Fruit fly (Drosophila melanogaster) whole organism, embryonic: ENCODE results near the gene GXIVsPLA2.
A peak's percentile ranks its signal among the peaks of the same experiment; 100 is the strongest.

Source experiments
- Awh ChIP-seq: fragments of 200-800 bp; sonication (Bioruptor generic); IDR thresholded peaks from 2 replicates; pipeline ENCODE4, ENCODE4 v1.3.6; 2022; ENCODE audit warnings: missing biosample characterization, missing genetic modification characterization
- CG10209 ChIP-seq: fragments of 200-800 bp; sonication (Bioruptor generic); optimal IDR thresholded peaks from 3 replicates; lab custom pipeline; 2017; ENCODE audit warnings: missing biosample characterization, mild to moderate bottlenecking, missing genetic modification characterization, missing genetic modification reagents
- CG10321 ChIP-seq: fragments of 200-800 bp; sonication (Bioruptor generic); IDR thresholded peaks from 2 replicates; pipeline ENCODE4 v1.3.6; 2022; ENCODE audit warnings: missing biosample characterization, missing genetic modification characterization
- CG11247 ChIP-seq: fragments of 200-800 bp; sonication (Bioruptor generic); IDR thresholded peaks from 2 replicates; pipeline ENCODE4 v1.3.6; 2022; ENCODE audit warnings: missing biosample characterization, missing genetic modification characterization
- CG12219 ChIP-seq: fragments of 200-800 bp; sonication (Bioruptor generic); optimal IDR thresholded peaks from 3 replicates; lab custom pipeline; 2018; ENCODE audit warnings: missing biosample characterization, mild to moderate bottlenecking, missing genetic modification characterization
- CG12391 ChIP-seq: fragments of 200-800 bp; sonication (Bioruptor generic); optimal IDR thresholded peaks from 3 replicates; lab custom pipeline; 2018; ENCODE audit warnings: missing biosample characterization, mild to moderate bottlenecking, missing genetic modification characterization, moderate library complexity
- CG1529 ChIP-seq: fragments of 200-800 bp; sonication (Bioruptor generic); optimal IDR thresholded peaks from 3 replicates; lab custom pipeline; 2018; ENCODE audit warnings: missing biosample characterization, missing genetic modification characterization
- CG16779 ChIP-seq: fragments of 200-800 bp; sonication (Bioruptor generic); IDR thresholded peaks from 2 replicates; pipeline ENCODE4 v1.3.6; 2022; ENCODE audit warnings: missing biosample characterization, missing genetic modification characterization
- CG17186 ChIP-seq: fragments of 200-800 bp; sonication (Bioruptor generic); optimal IDR thresholded peaks from 3 replicates; lab custom pipeline; 2017; ENCODE audit warnings: missing biosample characterization, missing genetic modification reagents, missing genetic modification characterization
- CG17359 ChIP-seq: fragments of 200-800 bp; sonication (Bioruptor generic); optimal IDR thresholded peaks from 3 replicates; lab custom pipeline; 2018; ENCODE audit warnings: missing biosample characterization, mild to moderate bottlenecking, missing genetic modification characterization, moderate library complexity
- CG17361 ChIP-seq: fragments of 200-800 bp; sonication (Bioruptor generic); IDR thresholded peaks from 3 replicates; pipeline ENCODE4 v1.3.6; 2022; ENCODE audit warnings: missing biosample characterization, missing genetic modification characterization
- CG17612 ChIP-seq: fragments of 200-800 bp; sonication (Bioruptor generic); IDR thresholded peaks from 2 replicates; pipeline ENCODE4 v1.3.6; 2022; ENCODE audit warnings: missing biosample characterization, missing genetic modification characterization
- CG18619 ChIP-seq: fragments of 200-800 bp; sonication (Bioruptor generic); optimal IDR thresholded peaks from 3 replicates; lab custom pipeline; 2017; ENCODE audit warnings: missing biosample characterization, mild to moderate bottlenecking, missing genetic modification characterization
- CG32532 ChIP-seq: fragments of 200-800 bp; sonication (Bioruptor generic); IDR thresholded peaks from 2 replicates; pipeline ENCODE4 v1.3.6; 2022; ENCODE audit warnings: missing biosample characterization, missing genetic modification characterization
- CG3407 ChIP-seq: fragments of 200-800 bp; sonication (Bioruptor generic); optimal IDR thresholded peaks from 2 replicates; lab custom pipeline; 2018; ENCODE audit warnings: missing biosample characterization, mild to moderate bottlenecking, missing genetic modification characterization
- CG6654 ChIP-seq: fragments of 200-800 bp; sonication (Bioruptor generic); optimal IDR thresholded peaks from 2 replicates; lab custom pipeline; 2017; ENCODE audit warnings: missing biosample characterization, mild to moderate bottlenecking, missing genetic modification characterization
- CG6813 ChIP-seq: fragments of 200-800 bp; sonication (Bioruptor generic); optimal IDR thresholded peaks from 2 replicates; lab custom pipeline; 2017; ENCODE audit warnings: missing biosample characterization, missing genetic modification characterization, mild to moderate bottlenecking, moderate library complexity, missing genetic modification reagents
- CG7839 ChIP-seq: fragments of 200-800 bp; sonication (Bioruptor generic); optimal IDR thresholded peaks from 3 replicates; lab custom pipeline; 2018; ENCODE audit warnings: missing biosample characterization, mild to moderate bottlenecking, missing genetic modification characterization, moderate library complexity
- CG7987 ChIP-seq: fragments of 200-800 bp; sonication (Bioruptor generic); optimal IDR thresholded peaks from 2 replicates; lab custom pipeline; 2018; ENCODE audit warnings: missing biosample characterization, mild to moderate bottlenecking, missing genetic modification characterization, moderate library complexity
- CG9876 ChIP-seq: fragments of 200-800 bp; sonication (Bioruptor generic); optimal IDR thresholded peaks from 2 replicates; lab custom pipeline; 2016; ENCODE audit warnings: missing biosample characterization, missing genetic modification characterization
- Fer3 ChIP-seq: fragments of 200-800 bp; sonication (Bioruptor generic); optimal IDR thresholded peaks from 2 replicates; lab custom pipeline; 2018; ENCODE audit warnings: missing biosample characterization, mild to moderate bottlenecking, missing genetic modification characterization, moderate library complexity
- Hand ChIP-seq: fragments of 200-800 bp; sonication (Bioruptor generic); optimal IDR thresholded peaks from 2 replicates; lab custom pipeline; 2017; ENCODE audit warnings: mild to moderate bottlenecking, missing biosample characterization, missing genetic modification reagents, missing genetic modification characterization
- Hsf ChIP-seq: fragments of 200-800 bp; sonication (Bioruptor generic); optimal IDR thresholded peaks from 3 replicates; lab custom pipeline; 2016; ENCODE audit warnings: missing biosample characterization, missing genetic modification characterization
- MTF-1 ChIP-seq: fragments of 200-800 bp; sonication (Bioruptor generic); optimal IDR thresholded peaks from 2 replicates; lab custom pipeline; 2018; ENCODE audit warnings: missing biosample characterization, mild to moderate bottlenecking, missing genetic modification characterization, borderline replicate concordance
- Meics ChIP-seq: fragments of 200-800 bp; sonication (Bioruptor generic); optimal IDR thresholded peaks from 2 replicates; lab custom pipeline; 2017; ENCODE audit warnings: missing biosample characterization, mild to moderate bottlenecking, missing genetic modification characterization
- NC2α ChIP-seq: fragments of 200-800 bp; sonication (Bioruptor generic); optimal IDR thresholded peaks from 2 replicates; lab custom pipeline; 2016; ENCODE audit warnings: missing biosample characterization, missing genetic modification characterization
- NK7.1 ChIP-seq: fragments of 200-800 bp; sonication (Bioruptor generic); optimal IDR thresholded peaks from 3 replicates; lab custom pipeline; 2016; ENCODE audit warnings: missing biosample characterization, missing genetic modification characterization
- Sin3A ChIP-seq: fragments of >200 bp; optimal IDR thresholded peaks from 2 replicates; lab custom pipeline; 2018
- Sox100B ChIP-seq: fragments of 200-800 bp; sonication (Bioruptor generic); optimal IDR thresholded peaks from 3 replicates; lab custom pipeline; 2018; ENCODE audit warnings: missing biosample characterization, mild to moderate bottlenecking, missing genetic modification characterization
- Spps ChIP-seq: fragments of 200-800 bp; sonication (Bioruptor generic); optimal IDR thresholded peaks from 2 replicates; lab custom pipeline; 2018; ENCODE audit warnings: missing biosample characterization, mild to moderate bottlenecking, missing genetic modification characterization
- amos ChIP-seq: fragments of 200-800 bp; sonication (Bioruptor generic); IDR thresholded peaks from 2 replicates; pipeline ENCODE4 v1.3.6; 2022; ENCODE audit warnings: missing biosample characterization, missing genetic modification characterization; ENCODE audit not compliant: partially characterized antibody
- cato ChIP-seq: fragments of 200-800 bp; sonication (Bioruptor generic); optimal IDR thresholded peaks from 2 replicates; lab custom pipeline; 2016; ENCODE audit warnings: missing biosample characterization, missing genetic modification characterization, borderline replicate concordance
- caup ChIP-seq: fragments of 200-800 bp; sonication (Bioruptor generic); optimal IDR thresholded peaks from 3 replicates; lab custom pipeline; 2017; ENCODE audit warnings: missing biosample characterization, mild to moderate bottlenecking, missing genetic modification characterization, moderate library complexity; ENCODE audit not compliant: severe bottlenecking
- dati ChIP-seq: fragments of 200-800 bp; sonication (Bioruptor generic); IDR thresholded peaks from 2 replicates; pipeline ENCODE4 v1.3.6; 2022; ENCODE audit warnings: missing biosample characterization, missing genetic modification characterization
- emc ChIP-seq: fragments of 200-800 bp; sonication (Bioruptor generic); optimal IDR thresholded peaks from 2 replicates; lab custom pipeline; 2016; ENCODE audit warnings: missing biosample characterization, missing genetic modification characterization
- eyg ChIP-seq: fragments of 200-800 bp; sonication (Bioruptor generic); optimal IDR thresholded peaks from 3 replicates; lab custom pipeline; 2016; ENCODE audit warnings: missing biosample characterization, missing genetic modification characterization
- ftz-f1 ChIP-seq: fragments of 200-800 bp; sonication (Bioruptor generic); optimal IDR thresholded peaks from 2 replicates; lab custom pipeline; 2016; ENCODE audit warnings: missing biosample characterization, missing genetic modification characterization
- ham ChIP-seq: fragments of 200-800 bp; sonication (Bioruptor generic); IDR thresholded peaks from 2 replicates; pipeline ENCODE4 v1.3.6; 2022; ENCODE audit warnings: missing biosample characterization, missing genetic modification characterization
- hb ChIP-seq: fragments of 200-800 bp; sonication (Bioruptor generic); IDR thresholded peaks from 3 replicates; pipeline ENCODE4 v1.3.6; 2022; ENCODE audit warnings: missing biosample characterization, missing genetic modification characterization; ENCODE audit not compliant: partially characterized antibody
- odd ChIP-seq: fragments of 200-800 bp; sonication (Bioruptor generic); optimal IDR thresholded peaks from 2 replicates; lab custom pipeline; 2017; ENCODE audit warnings: missing biosample characterization, mild to moderate bottlenecking, missing genetic modification characterization
- pfk ChIP-seq: fragments of 200-800 bp; sonication (Bioruptor generic); optimal IDR thresholded peaks from 2 replicates; lab custom pipeline; 2018; ENCODE audit warnings: missing biosample characterization, mild to moderate bottlenecking, missing genetic modification characterization, moderate library complexity
- pita ChIP-seq: fragments of 200-800 bp; sonication (Bioruptor generic); optimal IDR thresholded peaks from 2 replicates; lab custom pipeline; 2017; ENCODE audit warnings: missing biosample characterization, mild to moderate bottlenecking, missing genetic modification characterization
- pros ChIP-seq: fragments of 200-800 bp; sonication (Bioruptor generic); optimal IDR thresholded peaks from 3 replicates; lab custom pipeline; 2019; ENCODE audit warnings: missing biosample characterization, mild to moderate bottlenecking, missing genetic modification characterization, moderate library complexity
- sens-2 ChIP-seq: fragments of 200-800 bp; sonication (Bioruptor generic); IDR thresholded peaks from 2 replicates; pipeline ENCODE4 v1.3.6; 2022; ENCODE audit warnings: missing biosample characterization, missing genetic modification characterization
- sisA ChIP-seq: fragments of 200-800 bp; sonication (Bioruptor generic); IDR thresholded peaks from 2 replicates; pipeline ENCODE4 v1.3.6; 2022; ENCODE audit warnings: missing biosample characterization, missing genetic modification characterization
- slou ChIP-seq: fragments of 200-800 bp; sonication (Bioruptor generic); optimal IDR thresholded peaks from 3 replicates; lab custom pipeline; 2016; ENCODE audit warnings: missing biosample characterization, missing genetic modification characterization
- ssp ChIP-seq: fragments of 200-800 bp; sonication (Bioruptor generic); IDR thresholded peaks from 2 replicates; pipeline ENCODE4 v1.3.6; 2022; ENCODE audit warnings: missing biosample characterization, missing genetic modification characterization
- tap ChIP-seq: fragments of 200-800 bp; optimal IDR thresholded peaks from 3 replicates; lab custom pipeline; 2019; ENCODE audit warnings: missing biosample characterization, mild to moderate bottlenecking, missing genetic modification characterization, moderate library complexity
- tio ChIP-seq: fragments of 200-800 bp; sonication (Bioruptor generic); optimal IDR thresholded peaks from 2 replicates; lab custom pipeline; 2017; ENCODE audit warnings: missing biosample characterization, missing genetic modification characterization, inconsistent platforms

Gene GXIVsPLA2

DNA sequence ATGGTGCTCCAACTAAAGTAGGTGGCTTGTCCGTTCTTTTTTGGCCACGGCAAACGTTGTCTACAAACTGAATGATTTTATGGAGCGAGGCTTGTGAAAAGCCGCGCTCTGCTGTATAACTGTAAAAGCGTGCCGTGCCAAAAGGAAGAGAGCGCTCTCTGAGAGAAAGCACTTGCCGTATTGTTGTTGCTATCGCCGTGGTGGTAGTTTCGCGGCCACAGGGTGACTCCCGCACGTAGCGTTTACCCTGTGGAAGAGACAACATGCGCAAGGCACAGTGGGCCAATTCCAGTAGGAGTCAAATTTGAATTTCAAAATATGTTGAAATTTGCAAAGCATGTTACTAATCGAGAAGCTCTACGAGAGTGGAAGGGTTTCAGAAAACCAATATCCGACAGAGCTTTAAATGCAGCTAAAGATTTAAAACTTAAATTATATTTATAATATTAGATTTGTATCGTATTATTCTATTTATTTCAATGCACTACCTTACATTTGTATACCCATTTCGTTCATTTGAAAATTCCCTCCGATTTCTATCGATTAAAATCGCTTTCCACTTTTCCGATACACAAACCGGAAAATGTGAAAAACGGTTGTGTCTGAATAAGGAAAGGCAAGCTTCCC lies 30.0 kb upstream of the GXIVsPLA2 start, which contains the start of gene sff (continued):
- TF ChIP-seq ftz-f1 (GFP tag; lab: Kevin White, UChicago) (peak; percentile 15), Fer3 (tag; lab: Kevin White, UChicago) (peak; percentile 84), eyg (GFP tag; lab: Kevin White, UChicago) (peak; percentile 43), Sox100B (GFP tag; lab: Kevin White, UChicago) (peak; percentile 87), CG16779 (GFP tag; lab: Robert Waterston, UW) (peak; percentile 60; the same call in 1 of the 2 replicates), slou (GFP tag; lab: Kevin White, UChicago) (peak; percentile 51), pros (GFP tag; lab: Kevin White, UChicago) (no peak), CG7987 (GFP tag; lab: Kevin White, UChicago) (peak; percentile 77), CG12219 (GFP tag; lab: Kevin White, UChicago) (peak; percentile 84), odd (peak; percentile 75), ham (GFP tag; lab: Robert Waterston, UW) (no peak), cato (GFP tag; lab: Kevin White, UChicago) (peak; percentile 88), ssp (peak; percentile 75), Hsf (GFP tag; lab: Kevin White, UChicago) (peak; percentile 75), CG10321 (peak; percentile 38; the same call in 1 of the 2 replicates), Awh (peak; percentile 84), tio (GFP tag; lab: Kevin White, UChicago) (peak; percentile 90), CG9876 (GFP tag; lab: Kevin White, UChicago) (peak; percentile 53), amos (GFP tag; lab: Robert Waterston, UW) (no peak; the same call in 1 of the 2 replicates), Spps (tag; lab: Kevin White, UChicago) (peak; percentile 86), emc (no peak), NC2α (peak; percentile 9), Sin3A (lab: Kevin White, UChicago) (no peak), CG32532 (GFP tag; lab: Robert Waterston, UW) (peak; percentile 86), CG17186 (GFP tag; lab: Kevin White, UChicago) (peak; percentile 63), CG12391 (tag; lab: Kevin White, UChicago) (peak; percentile 92), tap (tag; lab: Kevin White, UChicago) (peak; percentile 80), caup (GFP tag; lab: Kevin White, UChicago) (peak; percentile 85), dati (peak; percentile 51; the same call in 1 of the 2 replicates), sens-2 (GFP tag; lab: Robert Waterston, UW) (peak; percentile 79), CG18619 (GFP tag; lab: Kevin White, UChicago) (peak; percentile 83), pfk (no peak), CG17612 (peak; percentile 49; the same call in 1 of the 2 replicates), CG3407 (peak; percentile 83), sisA (GFP tag; lab: Robert Waterston, UW) (peak; percentile 89), CG1529 (GFP tag; lab: Kevin White, UChicago) (peak; percentile 84), CG17361 (GFP tag; lab: Robert Waterston, UW) (peak; percentile 93), CG11247 (GFP tag; lab: Robert Waterston, UW) (peak; percentile 77), NK7.1 (GFP tag; lab: Kevin White, UChicago) (no peak), hb (GFP tag; lab: Robert Waterston, UW) (no peak), CG6813 (GFP tag; lab: Kevin White, UChicago) (peak; percentile 89), Meics (GFP tag; lab: Kevin White, UChicago) (peak; percentile 88), pita (peak; percentile 32), CG17359 (peak; percentile 88), CG7839 (tag; lab: Kevin White, UChicago) (peak; percentile 87), CG6654 (GFP tag; lab: Kevin White, UChicago) (peak; percentile 77), Hand (GFP tag; lab: Kevin White, UChicago) (peak; percentile 81), CG10209 (GFP tag; lab: Kevin White, UChicago) (peak; percentile 89), MTF-1 (GFP tag; lab: Kevin White, UChicago) (peak; percentile 87)
